Worm (Caenorhabditis elegans) whole organism, early embryonic: ENCODE measurements around the gene nkcc-1.

ENCODE experiments used
- B0310.2 ChIP-seq: sonication (generic microtip); optimal IDR thresholded peaks from 2 replicates; lab custom pipeline; 2016; ENCODE audit warnings: mild to moderate bottlenecking, missing genetic modification characterization, missing compliant biosample characterization
- F13C5.2 ChIP-seq: sonication (generic microtip); optimal IDR thresholded peaks from 2 replicates; lab custom pipeline; 2017; ENCODE audit warnings: mild to moderate bottlenecking, missing genetic modification characterization, inconsistent platforms, missing compliant biosample characterization
- ama-1 ChIP-seq: fragments of 150-350 bp; optimal IDR thresholded peaks from 2 replicates; lab custom pipeline; 2014
- ceh-13 ChIP-seq: fragments of 200-800 bp; sonication (Bioruptor generic); optimal IDR thresholded peaks from 2 replicates; lab custom pipeline; 2018; ENCODE audit warnings: mild to moderate bottlenecking, missing genetic modification characterization, missing compliant biosample characterization
- ceh-36 ChIP-seq: sonication (generic microtip); optimal IDR thresholded peaks from 2 replicates; lab custom pipeline; 2016; ENCODE audit warnings: missing genetic modification characterization, inconsistent platforms, missing compliant biosample characterization
- ets-7 ChIP-seq: sonication (generic microtip); optimal IDR thresholded peaks from 2 replicates; lab custom pipeline; 2016; ENCODE audit warnings: missing genotype, missing genetic modification characterization, missing compliant biosample characterization
- flt-1 ChIP-seq: fragments of 200-800 bp; sonication (Bioruptor generic); IDR thresholded peaks from 2 replicates; pipeline ENCODE4 v1.3.6; 2022; ENCODE audit warnings: missing genetic modification characterization, missing compliant biosample characterization
- hmg-4 ChIP-seq: fragments of 200-800 bp; sonication (Bioruptor generic); optimal IDR thresholded peaks from 2 replicates; lab custom pipeline; 2018; ENCODE audit warnings: mild to moderate bottlenecking, missing genetic modification characterization, missing compliant biosample characterization
- hnd-1 ChIP-seq: sonication (generic microtip); optimal IDR thresholded peaks from 2 replicates; lab custom pipeline; 2016; ENCODE audit warnings: missing genetic modification characterization, missing compliant biosample characterization
- scrt-1 ChIP-seq: fragments of 200-800 bp; sonication (Bioruptor generic); IDR thresholded peaks from 2 replicates; pipeline ENCODE4 v1.3.6; 2022; ENCODE audit warnings: missing genetic modification characterization, missing compliant biosample characterization
- sea-1 ChIP-seq: fragments of 200-800 bp; sonication (Bioruptor generic); conservative IDR thresholded peaks from 2 replicates; pipeline ENCODE4 v1.3.6; 2022; ENCODE audit warnings: missing genetic modification characterization, missing compliant biosample characterization
- tbx-37 ChIP-seq: fragments of 200-800 bp; sonication (Bioruptor generic); conservative IDR thresholded peaks from 2 replicates; pipeline ENCODE4 v1.3.6; 2022; ENCODE audit warnings: missing genetic modification reagents, missing genetic modification characterization, missing compliant biosample characterization

- no peak for TF ChIP-seq hnd-1 (tag; lab: Kevin White, UChicago)
- TF ChIP-seq scrt-1 (GFP tag; lab: Robert Waterston, UW), result no peak
- TF ChIP-seq sea-1 (GFP tag; lab: Robert Waterston, UW), result no peak
- TF ChIP-seq ceh-36, result no peak
- no peak for TF ChIP-seq ama-1 (lab: Kevin White, UChicago)
- TF ChIP-seq hmg-4 (GFP tag; lab: Kevin White, UChicago), result no peak
- no peak for TF ChIP-seq flt-1 (GFP tag; lab: Robert Waterston, UW)
- TF ChIP-seq ets-7 (tag; lab: Kevin White, UChicago), result no peak
- TF ChIP-seq ceh-13 (GFP tag; lab: Kevin White, UChicago), result no peak
- TF ChIP-seq B0310.2 (tag; lab: Kevin White, UChicago), result no peak
- TF ChIP-seq F13C5.2 (tag; lab: Kevin White, UChicago), result no peak
- no peak for TF ChIP-seq tbx-37 (GFP tag; lab: Robert Waterston, UW)
Observed at ce11 chrIV:14072011-14072649, 51.7 kb downstream of the nkcc-1 start.
